Worm (Caenorhabditis elegans) whole organism, L4 larva: ENCODE results near the gene F41C3.7.
A peak's percentile ranks its signal among the peaks of the same experiment; 100 is the strongest.

Experiments used
- F44E2.7 ChIP-seq: fragments of 200-800 bp; sonication (Bioruptor generic); IDR thresholded peaks from 2 replicates; pipeline ENCODE4 v2.1.2; 2022; ENCODE audit warnings: missing genetic modification characterization, missing compliant biosample characterization
- F49E8.2 ChIP-seq: sonication (generic microtip); optimal IDR thresholded peaks from 2 replicates; lab custom pipeline; 2016; ENCODE audit warnings: missing compliant biosample characterization, mild to moderate bottlenecking, missing genetic modification characterization, borderline replicate concordance
- T20F7.1 ChIP-seq: fragments of 200-800 bp; sonication (Bioruptor generic); optimal IDR thresholded peaks from 2 replicates; lab custom pipeline; 2018; ENCODE audit warnings: mild to moderate bottlenecking, missing genetic modification characterization, missing compliant biosample characterization
- T26A8.4 ChIP-seq: fragments of 200-800 bp; sonication (Bioruptor generic); IDR thresholded peaks from 2 replicates; pipeline ENCODE4 v1.3.6; 2022; ENCODE audit warnings: missing genetic modification characterization, missing compliant biosample characterization
- Y48G9A.11 ChIP-seq: fragments of 200-800 bp; sonication (Bioruptor generic); IDR thresholded peaks from 2 replicates; pipeline ENCODE4 v1.3.6; 2022; ENCODE audit warnings: missing genetic modification reagents, missing genetic modification characterization, missing compliant biosample characterization
- ZK337.2 ChIP-seq: fragments of 200-800 bp; sonication (Bioruptor generic); IDR thresholded peaks from 2 replicates; pipeline ENCODE4 v1.3.6; 2022; ENCODE audit warnings: missing genetic modification reagents, missing genetic modification characterization, missing compliant biosample characterization
- aha-1 ChIP-seq: fragments of 150-350 bp; peaks from one replicate; lab custom pipeline; 2014; ENCODE audit warnings: missing biosample characterization, missing genetic modification characterization
- arid-1 ChIP-seq: fragments of 200-800 bp; sonication (Bioruptor generic); conservative IDR thresholded peaks from 2 replicates; pipeline ENCODE4 v1.3.6; 2022; ENCODE audit warnings: missing genetic modification reagents, missing genetic modification characterization, missing compliant biosample characterization
- ceh-28 ChIP-seq: fragments of 150-350 bp; optimal IDR thresholded peaks from 2 replicates; lab custom pipeline; 2014; ENCODE audit warnings: missing biosample characterization, missing genetic modification reagents, missing genetic modification characterization
- ceh-44 ChIP-seq: fragments of 200-800 bp; sonication (Bioruptor generic); IDR thresholded peaks from 2 replicates; pipeline ENCODE4 v1.3.6; 2022; ENCODE audit warnings: missing genetic modification reagents, missing genetic modification characterization, missing compliant biosample characterization
- ceh-82 ChIP-seq: sonication (generic microtip); optimal IDR thresholded peaks from 2 replicates; lab custom pipeline; 2017; ENCODE audit warnings: missing biosample characterization, missing genetic modification characterization
- daf-19 ChIP-seq: fragments of 200-800 bp; sonication (Bioruptor generic); conservative IDR thresholded peaks from 2 replicates; pipeline ENCODE4 v1.3.6; 2022; ENCODE audit warnings: missing genetic modification characterization, missing compliant biosample characterization
- dve-1 ChIP-seq: sonication (generic microtip); optimal IDR thresholded peaks from 2 replicates; lab custom pipeline; 2017; ENCODE audit warnings: antibody characterized with exemption, mild to moderate bottlenecking, missing genetic modification characterization, missing compliant biosample characterization; ENCODE audit not compliant: insufficient read depth
- egl-27 ChIP-seq: sonication (generic microtip); optimal IDR thresholded peaks from 3 replicates; lab custom pipeline; 2017; ENCODE audit warnings: missing biosample characterization, missing genetic modification reagents, missing genetic modification characterization
- gei-8 ChIP-seq: fragments of 200-800 bp; sonication (Bioruptor generic); optimal IDR thresholded peaks from 2 replicates; lab custom pipeline; 2018; ENCODE audit warnings: mild to moderate bottlenecking, missing genetic modification characterization, missing compliant biosample characterization
- hlh-30 ChIP-seq: sonication (generic microtip); optimal IDR thresholded peaks from 2 replicates; lab custom pipeline; 2017; ENCODE audit warnings: antibody characterized with exemption, mild to moderate bottlenecking, missing genetic modification characterization, missing compliant biosample characterization; ENCODE audit not compliant: insufficient read depth
- jun-1 ChIP-seq: fragments of 150-350 bp; optimal IDR thresholded peaks from 2 replicates; lab custom pipeline; 2014; ENCODE audit warnings: missing biosample characterization, missing genetic modification reagents, missing genetic modification characterization
- lin-13 ChIP-seq: fragments of 150-350 bp; optimal IDR thresholded peaks from 2 replicates; lab custom pipeline; 2014; ENCODE audit warnings: missing biosample characterization, missing genetic modification reagents, missing genetic modification characterization
- lin-29 ChIP-seq: fragments of 200-800 bp; sonication (Bioruptor generic); IDR thresholded peaks from 2 replicates; pipeline ENCODE4 v1.3.6; 2022; ENCODE audit warnings: missing genetic modification reagents, missing genetic modification characterization, missing compliant biosample characterization
- lir-3 ChIP-seq: sonication (generic microtip); optimal IDR thresholded peaks from 2 replicates; lab custom pipeline; 2016; ENCODE audit warnings: mild to moderate bottlenecking, missing genetic modification characterization, missing compliant biosample characterization
- mes-2 ChIP-seq: sonication (generic microtip); optimal IDR thresholded peaks from 2 replicates; lab custom pipeline; 2016; ENCODE audit warnings: missing genotype, mild to moderate bottlenecking, missing genetic modification characterization, missing compliant biosample characterization; ENCODE audit not compliant: poor library complexity, severe bottlenecking
- nhr-10 ChIP-seq: fragments of 150-350 bp; optimal IDR thresholded peaks from 2 replicates; lab custom pipeline; 2014; ENCODE audit warnings: missing biosample characterization, missing genetic modification characterization
- nhr-111 ChIP-seq: fragments of 200-800 bp; sonication (Bioruptor generic); optimal IDR thresholded peaks from 2 replicates; lab custom pipeline; 2018; ENCODE audit warnings: mild to moderate bottlenecking, missing genetic modification characterization, missing compliant biosample characterization
- pha-4 ChIP-seq, 2 experiments: fragments of 150-350 bp in 1 of 2; fragments of 200-800 bp in 1 of 2; sonication (Bioruptor generic) in 1 of 2; IDR thresholded peaks in 1 of 2; optimal IDR thresholded peaks in 1 of 2; 2 replicates each; pipeline versions ENCODE4 v1.3.6 to Lab custom; 2014 to 2022; ENCODE audit warnings: missing genetic modification characterization in 2 of 2, missing genetic modification reagents in 2 of 2, missing biosample characterization in 1 of 2, missing compliant biosample characterization in 1 of 2
- snpc-1.2 ChIP-seq: fragments of 200-800 bp; sonication (Bioruptor generic); IDR thresholded peaks from 2 replicates; pipeline ENCODE4 v1.3.6; 2022; ENCODE audit warnings: missing genetic modification reagents, missing genetic modification characterization, missing compliant biosample characterization
- snpc-4 ChIP-seq: fragments of 150-350 bp; optimal IDR thresholded peaks from 2 replicates; lab custom pipeline; 2014; ENCODE audit warnings: missing biosample characterization, missing genetic modification characterization
- spr-1 ChIP-seq: sonication (generic microtip); optimal IDR thresholded peaks from 2 replicates; lab custom pipeline; 2016; ENCODE audit warnings: mild to moderate bottlenecking, missing genetic modification characterization, missing compliant biosample characterization
- spr-3 ChIP-seq: fragments of 200-800 bp; sonication (Bioruptor generic); optimal IDR thresholded peaks from 2 replicates; lab custom pipeline; 2018; ENCODE audit warnings: mild to moderate bottlenecking, missing genetic modification characterization, missing compliant biosample characterization
- unc-39 ChIP-seq: sonication (generic microtip); optimal IDR thresholded peaks from 2 replicates; lab custom pipeline; 2017; ENCODE audit warnings: missing biosample characterization, missing genetic modification characterization
- unc-62 ChIP-seq, 3 experiments: fragments of 150-350 bp in 1 of 3; sonication (generic microtip); optimal IDR thresholded peaks in 2 of 3; peaks in 1 of 3; 1 replicate in 1 of 3; 2 replicates in 2 of 3; lab custom pipeline; 2014 to 2017; ENCODE audit warnings: missing biosample characterization in 3 of 3, missing genetic modification characterization in 3 of 3, missing genetic modification reagents in 3 of 3, missing genotype in 1 of 3
- zfp-2 ChIP-seq: sonication (generic microtip); optimal IDR thresholded peaks from 2 replicates; lab custom pipeline; 2016; ENCODE audit warnings: mild to moderate bottlenecking, missing genetic modification characterization, missing compliant biosample characterization
- zip-2 ChIP-seq: fragments of 150-350 bp; optimal IDR thresholded peaks from 2 replicates; lab custom pipeline; 2014; ENCODE audit warnings: missing biosample characterization, missing genetic modification characterization
- ztf-7 ChIP-seq: fragments of 150-350 bp; optimal IDR thresholded peaks from 2 replicates; lab custom pipeline; 2014; ENCODE audit warnings: missing biosample characterization, missing genetic modification characterization

The F41C3.7 gene

ce11 chrII:4753133-4753532 lies 23.3 kb downstream of the F41C3.7 start, which contains the start of gene C27D9.1:
Gene C27D9.1, plus strand, starts transcription at chrII:4753413.
- no peak for TF ChIP-seq lin-29 (GFP tag; lab: Robert Waterston, UW)
- no peak for TF ChIP-seq nhr-10
- peak; percentile 57 for TF ChIP-seq aha-1 (tag; lab: Kevin White, UChicago)
- TF ChIP-seq F44E2.7 (GFP tag; lab: Robert Waterston, UW) = no peak
- no peak for TF ChIP-seq ceh-44

- TF ChIP-seq spr-1 (tag; lab: Kevin White, UChicago) (peak; percentile 75), gei-8 (GFP tag; lab: Kevin White, UChicago) (no peak), zip-2 (tag; lab: Kevin White, UChicago) (no peak), mes-2 (no peak), spr-3 (peak; percentile 15), unc-39 (no peak), arid-1 (GFP tag; lab: Robert Waterston, UW) (no peak), T20F7.1 (GFP tag; lab: Kevin White, UChicago) (peak; percentile 37), Y48G9A.11 (peak; percentile 76)
Measured at ce11 chrII:4755654-4756053, 25.8 kb downstream of the F41C3.7 start.

ce11 chrII:4756751-4757150 lies 26.9 kb downstream of the F41C3.7 start, which contains the start of gene C27D9.2:
Gene C27D9.2, minus strand, starts transcription at chrII:4756851.
- TF ChIP-seq ceh-28 (tag; lab: Kevin White, UChicago) = no peak
- no peak for TF ChIP-seq ztf-7 (tag; lab: Kevin White, UChicago)
- TF ChIP-seq jun-1 (tag; lab: Kevin White, UChicago) = no peak
- TF ChIP-seq snpc-1.2 (GFP tag; lab: Robert Waterston, UW) = no peak

- TF ChIP-seq pha-4 (GFP tag; IDR thresholded peaks at IDR 0.05; lab: Robert Waterston, UW) = no peak
- TF ChIP-seq pha-4 (tag; optimal IDR thresholded peaks at IDR 0.05; lab: Kevin White, UChicago) = no peak
- TF ChIP-seq nhr-111 (GFP tag; lab: Kevin White, UChicago) = no peak
- no peak for TF ChIP-seq dve-1 (tag; lab: Kevin White, UChicago)
- TF ChIP-seq T26A8.4 (GFP tag; lab: Robert Waterston, UW) = no peak
- no peak for TF ChIP-seq hlh-30 (tag; lab: Kevin White, UChicago)
- no peak for TF ChIP-seq unc-62 (GFP tag; optimal IDR thresholded peaks at IDR 0.05 in 1 of 2; lab: Kevin White, UChicago)
- TF ChIP-seq unc-62 (tag; optimal IDR thresholded peaks at IDR 0.05; lab: Kevin White, UChicago) = no peak
- no peak for TF ChIP-seq ZK337.2 (GFP tag; lab: Robert Waterston, UW)
- no peak for TF ChIP-seq lin-13 (GFP tag; lab: Kevin White, UChicago)
- no peak for TF ChIP-seq zfp-2 (tag; lab: Kevin White, UChicago)
- TF ChIP-seq ceh-82 = no peak
- TF ChIP-seq snpc-4 = no peak
- TF ChIP-seq egl-27 (tag; lab: Kevin White, UChicago) = no peak
Measured at ce11 chrII:4758462-4758861, 28.6 kb downstream of the F41C3.7 start, which contains the start of gene F26G1.3. Gene F26G1.3, plus strand, starts transcription at chrII:4758762.

- TF ChIP-seq lir-3 (tag; lab: Kevin White, UChicago) (no peak), unc-62 (GFP tag; optimal IDR thresholded peaks at IDR 0.05 in 1 of 2; lab: Kevin White, UChicago) (peak in 1 of 2 experiments; percentile 32), unc-62 (tag; optimal IDR thresholded peaks at IDR 0.05; lab: Kevin White, UChicago) (no peak), daf-19 (GFP tag; lab: Robert Waterston, UW) (no peak), F49E8.2 (tag; lab: Kevin White, UChicago) (no peak), aha-1 (tag; lab: Kevin White, UChicago) (peak; percentile 86)
Measured at ce11 chrII:4759835-4760234, 30.0 kb downstream of the F41C3.7 start.
